Worm (Caenorhabditis elegans) whole organism, L3 larva: ENCODE measurements around the gene F55G7.4.
A peak's percentile ranks its signal among the peaks of the same experiment; 100 is the strongest.
"Not testable (repeated sequence)": the region's sequence is repeated elsewhere in the genome, so short reads cannot be mapped to it uniquely, and the experiment has no call there.

Source experiments
- R02D3.7 ChIP-seq: fragments of 150-350 bp; optimal IDR thresholded peaks from 2 replicates; lab custom pipeline; 2014; ENCODE audit warnings: missing biosample characterization, missing genetic modification characterization
- ZK546.5 ChIP-seq: sonication (generic microtip); optimal IDR thresholded peaks from 2 replicates; lab custom pipeline; 2017; ENCODE audit warnings: missing biosample characterization, missing genetic modification characterization
- ama-1 ChIP-seq: fragments of 150-350 bp; optimal IDR thresholded peaks from 2 replicates; lab custom pipeline; 2018
- ceh-82 ChIP-seq: fragments of 150-350 bp; optimal IDR thresholded peaks from 2 replicates; lab custom pipeline; 2014; ENCODE audit warnings: missing biosample characterization, missing genetic modification characterization
- ceh-9 ChIP-seq: sonication (generic microtip); optimal IDR thresholded peaks from 2 replicates; lab custom pipeline; 2018; ENCODE audit warnings: missing biosample characterization, missing genetic modification characterization
- daf-12 ChIP-seq: fragments of 150-350 bp; optimal IDR thresholded peaks from 2 replicates; lab custom pipeline; 2014; ENCODE audit warnings: missing biosample characterization, missing genetic modification reagents, missing genetic modification characterization
- egl-27 ChIP-seq: sonication (generic microtip); optimal IDR thresholded peaks from 4 replicates; lab custom pipeline; 2017; ENCODE audit warnings: missing biosample characterization, missing genetic modification reagents, missing genetic modification characterization
- elt-1 ChIP-seq: fragments of 150-350 bp; optimal IDR thresholded peaks from 2 replicates; lab custom pipeline; 2014; ENCODE audit warnings: missing biosample characterization, missing genetic modification characterization
- elt-2 ChIP-seq: sonication (generic microtip); optimal IDR thresholded peaks from 2 replicates; lab custom pipeline; 2016; ENCODE audit warnings: missing genetic modification reagents, mild to moderate bottlenecking, missing genetic modification characterization, missing compliant biosample characterization
- elt-3 ChIP-seq, 3 experiments: fragments of 150-350 bp in 1 of 3; sonication (generic microtip) in 2 of 3; optimal IDR thresholded peaks; 2 replicates in 2 of 3; 4 replicates in 1 of 3; lab custom pipeline; 2014 to 2017; ENCODE audit warnings: missing biosample characterization in 3 of 3, missing genetic modification characterization in 3 of 3
- fkh-10 ChIP-seq: sonication (generic microtip); optimal IDR thresholded peaks from 2 replicates; lab custom pipeline; 2017; ENCODE audit warnings: missing biosample characterization, missing genetic modification reagents, missing genetic modification characterization
- fkh-2 ChIP-seq: fragments of 150-350 bp; optimal IDR thresholded peaks from 2 replicates; lab custom pipeline; 2014; ENCODE audit warnings: missing biosample characterization, missing genetic modification reagents, missing genetic modification characterization
- hmg-11 ChIP-seq: sonication (generic microtip); optimal IDR thresholded peaks from 2 replicates; lab custom pipeline; 2016; ENCODE audit warnings: missing genetic modification characterization, missing compliant biosample characterization
- jun-1 ChIP-seq: fragments of 150-350 bp; optimal IDR thresholded peaks from 2 replicates; lab custom pipeline; 2014; ENCODE audit warnings: missing biosample characterization, missing genetic modification reagents, missing genetic modification characterization
- lin-15B ChIP-seq: fragments of 150-350 bp; optimal IDR thresholded peaks from 2 replicates; lab custom pipeline; 2014; ENCODE audit warnings: missing biosample characterization, missing genetic modification characterization
- lin-39 ChIP-seq: fragments of 150-350 bp; optimal IDR thresholded peaks from 2 replicates; lab custom pipeline; 2018; ENCODE audit warnings: missing biosample characterization, missing genetic modification reagents, missing genetic modification characterization
- lsy-12 ChIP-seq: sonication (generic microtip); optimal IDR thresholded peaks from 2 replicates; lab custom pipeline; 2016; ENCODE audit warnings: mild to moderate bottlenecking, missing genetic modification characterization, missing compliant biosample characterization
- mdl-1 ChIP-seq: fragments of 150-350 bp; optimal IDR thresholded peaks from 2 replicates; lab custom pipeline; 2014; ENCODE audit warnings: missing biosample characterization, missing genetic modification characterization
- mml-1 ChIP-seq: fragments of 150-350 bp; sonication (generic microtip); optimal IDR thresholded peaks from 3 replicates; lab custom pipeline; 2014; ENCODE audit warnings: missing biosample characterization, missing genetic modification characterization
- nfya-1 ChIP-seq: sonication (generic microtip); optimal IDR thresholded peaks from 2 replicates; lab custom pipeline; 2017; ENCODE audit warnings: missing genetic modification characterization, mild to moderate bottlenecking, missing compliant biosample characterization, antibody characterized with exemption, moderate library complexity; ENCODE audit not compliant: insufficient read depth
- nhr-11 ChIP-seq: fragments of 150-350 bp; optimal IDR thresholded peaks from 2 replicates; lab custom pipeline; 2014; ENCODE audit warnings: missing biosample characterization, missing genetic modification characterization
- nhr-23 ChIP-seq: fragments of 150-350 bp; optimal IDR thresholded peaks from 2 replicates; lab custom pipeline; 2014; ENCODE audit warnings: missing biosample characterization, missing genetic modification reagents, missing genetic modification characterization
- nhr-25 ChIP-seq: sonication (generic microtip); optimal IDR thresholded peaks from 2 replicates; lab custom pipeline; 2017; ENCODE audit warnings: missing biosample characterization, missing genetic modification characterization
- nhr-28 ChIP-seq: fragments of 150-350 bp; optimal IDR thresholded peaks from 2 replicates; lab custom pipeline; 2014; ENCODE audit warnings: missing biosample characterization, missing genetic modification characterization
- nhr-43 ChIP-seq: sonication (generic microtip); optimal IDR thresholded peaks from 2 replicates; lab custom pipeline; 2016; ENCODE audit warnings: mild to moderate bottlenecking, missing genetic modification characterization, missing compliant biosample characterization; ENCODE audit not compliant: poor library complexity, severe bottlenecking
- nhr-77 ChIP-seq: fragments of 150-350 bp; optimal IDR thresholded peaks from 2 replicates; lab custom pipeline; 2014; ENCODE audit warnings: missing biosample characterization, missing genetic modification characterization
- pha-4 ChIP-seq: fragments of 150-350 bp; optimal IDR thresholded peaks from 2 replicates; lab custom pipeline; 2014; ENCODE audit warnings: missing biosample characterization, missing genetic modification reagents, missing genetic modification characterization
- pqm-1 ChIP-seq: fragments of 150-350 bp; optimal IDR thresholded peaks from 2 replicates; lab custom pipeline; 2017; ENCODE audit warnings: missing biosample characterization, missing genetic modification characterization, inconsistent platforms
- sea-2 ChIP-seq: fragments of 150-350 bp; sonication (generic microtip); optimal IDR thresholded peaks from 4 replicates; lab custom pipeline; 2014; ENCODE audit warnings: missing biosample characterization, missing genetic modification reagents, missing genetic modification characterization
- skn-1 ChIP-seq: fragments of 150-350 bp; optimal IDR thresholded peaks from 2 replicates; lab custom pipeline; 2014; ENCODE audit warnings: missing biosample characterization, missing genetic modification characterization
- snpc-4 ChIP-seq: fragments of 150-350 bp; optimal IDR thresholded peaks from 2 replicates; lab custom pipeline; 2014; ENCODE audit warnings: missing biosample characterization, missing genetic modification characterization
- tbx-2 ChIP-seq: sonication (generic microtip); optimal IDR thresholded peaks from 2 replicates; lab custom pipeline; 2016; ENCODE audit warnings: mild to moderate bottlenecking, missing genetic modification characterization, missing compliant biosample characterization
- unc-39 ChIP-seq: sonication (generic microtip); optimal IDR thresholded peaks from 4 replicates; lab custom pipeline; 2017; ENCODE audit warnings: missing biosample characterization, missing genetic modification characterization
- unc-62 ChIP-seq: fragments of 150-350 bp; sonication (generic microtip); optimal IDR thresholded peaks from 4 replicates; lab custom pipeline; 2014; ENCODE audit warnings: missing biosample characterization, missing genetic modification reagents, missing genetic modification characterization
- zag-1 ChIP-seq: fragments of 150-350 bp; optimal IDR thresholded peaks from 2 replicates; lab custom pipeline; 2014; ENCODE audit warnings: missing biosample characterization, missing genetic modification characterization
- ztf-11 ChIP-seq: fragments of 150-350 bp; optimal IDR thresholded peaks from 2 replicates; lab custom pipeline; 2014; ENCODE audit warnings: missing biosample characterization, missing genetic modification characterization
- ztf-4 ChIP-seq: fragments of 150-350 bp; optimal IDR thresholded peaks from 2 replicates; lab custom pipeline; 2014; ENCODE audit warnings: missing biosample characterization, missing genetic modification characterization

The F55G7.4 gene

DNA sequence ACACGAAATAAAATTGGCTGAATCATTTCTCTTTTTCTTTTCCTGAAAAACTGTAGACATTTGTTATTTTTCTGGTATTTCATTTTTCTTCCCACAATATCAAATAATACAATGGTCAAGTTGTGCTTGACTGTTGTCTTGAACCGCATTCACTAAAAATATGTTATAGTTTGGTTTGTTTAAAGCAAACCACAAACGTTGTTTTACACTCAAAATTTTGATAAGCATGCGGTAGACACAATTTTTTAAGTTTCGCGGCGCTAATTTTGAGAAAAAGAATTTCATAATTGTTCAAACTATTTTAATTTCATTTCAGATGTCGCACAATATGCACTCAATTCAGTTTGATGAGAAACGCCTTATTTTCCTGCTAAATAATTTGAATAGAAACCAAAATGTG is 27.4 kb downstream of the F55G7.4 start, which contains the start of gene T08D10.3:
Gene T08D10.3 (plus strand): TSS at position 301 of the 400 bp plus-strand sequence.
- TF ChIP-seq ceh-9 (tag; lab: Kevin White, UChicago) (no peak), unc-62 (GFP tag; lab: Kevin White, UChicago) (no peak), lin-15B (no peak), sea-2 (GFP tag; lab: Kevin White, UChicago) (no peak), ceh-82 (tag; lab: Kevin White, UChicago) (no peak), pqm-1 (tag; lab: Kevin White, UChicago) (no peak)

DNA sequence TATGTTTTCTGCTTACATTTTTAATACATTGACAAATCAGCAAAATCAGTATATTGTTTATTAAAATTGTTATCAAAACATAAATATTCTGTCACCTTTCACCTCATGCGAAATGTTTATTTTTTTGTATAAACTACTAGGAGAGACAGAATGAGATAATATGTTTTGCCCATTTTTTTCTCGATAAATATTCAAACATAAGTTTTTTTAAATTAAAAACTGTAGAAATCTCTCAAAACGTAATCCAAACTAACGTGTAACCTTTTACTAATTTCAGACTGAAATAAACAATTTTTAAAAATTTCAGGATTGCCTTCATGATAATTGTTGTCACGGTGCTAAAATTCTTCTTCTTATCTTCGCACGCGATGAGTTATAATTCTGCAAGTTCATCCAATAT is 29.6 kb downstream of the F55G7.4 start, which contains the start of gene T08D10.5:
Gene T08D10.5 (plus strand): TSS at position 301 of the 400 bp plus-strand sequence.
- TF ChIP-seq nhr-43 (tag; lab: Kevin White, UChicago) (no peak), skn-1 (tag; lab: Kevin White, UChicago) (no peak), nfya-1 (no peak), ZK546.5 (no peak), fkh-2 (tag; lab: Kevin White, UChicago) (no peak), zag-1 (tag; lab: Kevin White, UChicago) (no peak), ama-1 (lab: Kevin White, UChicago) (no peak), ztf-11 (no peak), tbx-2 (tag; lab: Kevin White, UChicago) (no peak), nhr-77 (tag; lab: Kevin White, UChicago) (no peak), lin-15B (no peak)
- TF ChIP-seq, all 47 proteins: peak for 0

DNA sequence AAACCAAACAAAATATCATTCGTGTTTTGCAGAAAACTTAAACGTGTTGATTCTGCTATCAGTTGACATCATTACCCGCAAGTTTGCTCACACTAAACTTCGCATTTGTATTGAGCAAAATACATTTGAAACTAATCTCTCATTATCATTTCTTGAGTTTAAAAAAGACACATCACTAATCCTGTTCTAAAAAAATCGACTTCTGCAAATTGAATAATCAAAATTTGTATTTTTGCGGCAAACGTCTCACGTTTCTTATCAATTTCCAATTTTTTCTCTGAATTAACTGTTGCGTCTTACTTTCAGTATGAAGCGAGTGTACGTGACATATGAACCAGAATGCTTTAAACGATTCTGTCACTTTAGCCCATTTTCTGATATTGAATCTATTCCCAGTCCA is 32.2 kb downstream of the F55G7.4 start, which contains the start of gene C49F5.8:
Gene C49F5.8 (plus strand): TSS at position 301 of the 400 bp plus-strand sequence.
- no peak for TF ChIP-seq nhr-43 (tag; lab: Kevin White, UChicago)

DNA sequence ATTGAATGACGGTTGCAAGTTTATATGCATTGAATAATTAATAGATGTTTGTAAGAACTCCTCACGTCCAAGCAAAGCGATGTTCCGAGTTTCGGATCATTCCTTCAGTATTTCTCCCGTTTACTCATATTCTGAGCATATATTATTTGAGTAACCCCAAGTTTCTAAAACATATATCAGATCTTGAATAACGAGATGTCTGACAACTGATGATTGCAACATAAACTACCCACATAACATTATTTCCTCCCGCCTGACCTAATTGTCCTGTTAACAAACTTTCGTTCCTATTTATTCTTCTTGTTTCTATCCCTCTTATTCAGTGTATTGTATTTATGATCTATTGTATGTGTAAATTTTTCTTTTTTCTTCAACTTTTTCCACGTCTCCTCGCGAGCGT is 33.4 kb downstream of the F55G7.4 start, which contains the start of gene C49F5.13:
Gene C49F5.13 (plus strand): TSS at position 301 of the 400 bp plus-strand sequence.
- not testable (repeated sequence) for TF ChIP-seq R02D3.7 (tag; lab: Kevin White, UChicago); skn-1 (tag; lab: Kevin White, UChicago); sea-2 (GFP tag; lab: Kevin White, UChicago)

DNA sequence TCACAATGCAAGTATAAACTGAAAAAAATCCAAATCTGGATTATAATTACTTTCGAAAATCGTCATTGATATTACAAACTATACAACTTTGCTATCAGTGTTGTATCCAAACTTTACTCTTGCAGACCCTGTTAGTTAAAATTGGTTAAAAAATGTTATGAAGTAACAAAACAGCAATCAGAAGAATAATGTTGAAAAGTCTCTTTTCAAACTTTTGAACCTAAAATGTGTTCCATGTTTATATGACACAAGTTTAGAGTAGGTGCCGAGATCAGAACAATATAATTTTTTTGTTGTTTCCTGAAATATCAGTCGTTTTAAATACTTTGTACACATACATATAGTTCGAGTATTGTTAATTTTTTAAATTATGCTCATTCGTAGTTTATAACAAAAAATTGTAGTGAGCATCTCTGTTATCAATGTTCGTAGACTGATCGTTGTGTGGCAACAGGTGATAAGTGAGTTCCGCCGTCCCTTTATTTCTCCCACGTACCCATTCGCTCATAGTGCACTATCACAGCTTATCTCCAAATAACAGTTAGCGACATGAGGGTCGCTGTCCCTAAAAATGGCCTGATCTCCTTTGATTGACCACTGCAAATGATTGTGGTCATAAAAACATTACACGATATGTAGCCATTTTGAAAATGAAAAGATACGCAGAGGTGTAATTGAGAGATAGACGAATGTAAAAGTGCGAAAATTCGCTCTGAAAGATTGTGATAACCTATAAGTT is 34.5 kb downstream of the F55G7.4 start:
- TF ChIP-seq egl-27 (no peak), ZK546.5 (no peak), jun-1 (tag; lab: Kevin White, UChicago) (peak; percentile 33), pqm-1 (tag; lab: Kevin White, UChicago) (peak; percentile 54), elt-3 (tag; optimal IDR thresholded peaks at IDR 0.05; lab: Kevin White, UChicago) (peak in 2 of 3 experiments; percentile 22 to 68), hmg-11 (no peak), elt-2 (peak; percentile 94), zag-1 (tag; lab: Kevin White, UChicago) (no peak)

DNA sequence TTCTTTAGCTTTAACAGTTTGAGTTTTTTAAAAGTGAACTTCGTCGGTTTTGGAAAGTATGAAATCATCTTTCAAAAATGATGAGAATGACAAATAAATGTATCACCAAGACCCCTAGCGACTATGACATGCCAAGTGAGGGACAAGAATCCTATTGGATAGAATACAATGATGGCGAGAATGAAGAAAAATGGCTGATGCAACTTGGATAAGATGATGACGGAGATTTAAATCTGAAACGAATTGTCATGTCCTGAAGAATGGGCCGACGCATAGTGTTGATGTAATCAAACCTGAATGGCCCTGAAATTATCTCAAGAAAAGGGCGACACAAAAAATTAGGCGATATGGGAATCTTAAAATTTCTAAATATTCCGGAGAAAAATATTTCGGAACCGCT is 36.0 kb downstream of the F55G7.4 start:
- TF ChIP-seq nhr-25 (tag; lab: Kevin White, UChicago): peak; percentile 47
- no peak for TF ChIP-seq ama-1 (lab: Kevin White, UChicago)
- peak; percentile 27 for TF ChIP-seq nhr-23
- peak; percentile 74 for TF ChIP-seq elt-1

DNA sequence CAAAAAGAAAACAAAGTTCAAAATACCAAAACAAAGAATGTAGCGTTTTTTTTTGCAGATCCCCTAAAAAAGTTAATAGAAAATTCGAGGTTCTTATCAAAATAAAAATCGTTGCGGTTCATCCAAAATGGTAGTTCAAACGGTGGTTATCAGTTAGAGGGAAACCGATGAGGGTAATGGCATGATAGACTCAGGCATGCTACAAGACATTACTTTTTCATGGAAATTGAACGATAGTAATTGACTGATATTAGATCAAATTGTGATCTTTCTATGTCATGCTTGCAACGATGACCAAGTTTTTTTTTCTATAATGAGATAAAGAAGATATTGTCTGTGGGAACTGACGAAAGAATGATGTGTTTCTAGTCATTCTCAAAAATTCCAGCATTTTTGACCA is 36.9 kb downstream of the F55G7.4 start:
- no peak for TF ChIP-seq lsy-12 (tag; lab: Kevin White, UChicago)
- no peak for TF ChIP-seq R02D3.7 (tag; lab: Kevin White, UChicago)
- no peak for TF ChIP-seq fkh-10 (GFP tag; lab: Kevin White, UChicago)
- TF ChIP-seq nhr-28 (tag; lab: Kevin White, UChicago): no peak
- no peak for TF ChIP-seq snpc-4 (tag; lab: Kevin White, UChicago)
- no peak for TF ChIP-seq daf-12
- TF ChIP-seq unc-62 (GFP tag; lab: Kevin White, UChicago): no peak
- no peak for TF ChIP-seq jun-1 (tag; lab: Kevin White, UChicago)
- no peak for TF ChIP-seq unc-39 (tag; lab: Kevin White, UChicago)
- peak; percentile 0 for TF ChIP-seq nfya-1
- no peak for TF ChIP-seq sea-2 (GFP tag; lab: Kevin White, UChicago)
- no peak for TF ChIP-seq nhr-11 (tag; lab: Kevin White, UChicago)
- no peak for TF ChIP-seq pha-4 (tag; lab: Kevin White, UChicago)
- no peak for TF ChIP-seq zag-1 (tag; lab: Kevin White, UChicago)
- TF ChIP-seq nhr-43 (tag; lab: Kevin White, UChicago): peak; percentile 10
- no peak for TF ChIP-seq nhr-25 (tag; lab: Kevin White, UChicago)
- peak; percentile 83 for TF ChIP-seq elt-2
- TF ChIP-seq nhr-77 (tag; lab: Kevin White, UChicago): no peak
- TF ChIP-seq ztf-4 (tag; lab: Kevin White, UChicago): no peak
- TF ChIP-seq pqm-1 (tag; lab: Kevin White, UChicago): peak; percentile 93
- no peak for TF ChIP-seq lin-15B
- no peak for TF ChIP-seq mdl-1 (tag; lab: Kevin White, UChicago)
- no peak for TF ChIP-seq lin-39 (tag; lab: Kevin White, UChicago)
- TF ChIP-seq mml-1 (tag; lab: Kevin White, UChicago): no peak
